Fruit fly (Drosophila melanogaster): ENCODE data around the gene YL-1.

Gene YL-1

DNA sequence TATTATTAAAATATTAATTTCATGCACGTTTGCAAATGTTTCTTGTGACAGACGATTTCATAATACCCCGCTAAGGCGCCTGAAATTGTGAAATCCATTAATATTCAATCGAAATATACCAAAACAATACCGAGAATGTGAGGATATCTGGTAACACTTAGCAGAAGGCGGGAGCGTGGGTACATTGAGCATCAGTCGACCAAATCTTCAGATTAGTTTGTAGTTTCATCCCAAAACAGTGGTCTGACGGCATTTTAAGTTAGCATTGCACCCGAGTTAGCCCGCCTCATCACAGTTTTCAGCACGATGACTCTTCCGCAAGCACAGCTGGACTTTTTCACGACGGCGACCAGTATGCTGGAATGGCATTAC, 34.4 kb downstream of the YL-1 start, which contains the start of gene Nup154:
Gene Nup154, plus strand, starts transcription at position 147 of the 372 bp plus-strand sequence.
- TF ChIP-seq cnc (optimal IDR thresholded peaks at IDR 0.05) = no peak
- TF ChIP-seq pad (GFP tag; optimal IDR thresholded peaks at IDR 0.05) = no peak
- TF ChIP-seq Clk (GFP tag; optimal IDR thresholded peaks at IDR 0.05) = no peak
- no peak for TF ChIP-seq kay (GFP tag; ENCODE audit: borderline replicate concordance)
- TF ChIP-seq CG12768 (GFP tag; optimal IDR thresholded peaks at IDR 0.05) = no peak
- TF ChIP-seq tj (GFP tag; optimal IDR thresholded peaks at IDR 0.05) = no peak
- no peak for TF ChIP-seq Crg-1 (GFP tag; optimal IDR thresholded peaks at IDR 0.05)
- no peak for TF ChIP-seq CG5204 (GFP tag; optimal IDR thresholded peaks at IDR 0.05)
- TF ChIP-seq ovo (GFP tag; optimal IDR thresholded peaks at IDR 0.05) = no peak
- TF ChIP-seq Mnt (GFP tag; optimal IDR thresholded peaks at IDR 0.05) = no peak

DNA sequence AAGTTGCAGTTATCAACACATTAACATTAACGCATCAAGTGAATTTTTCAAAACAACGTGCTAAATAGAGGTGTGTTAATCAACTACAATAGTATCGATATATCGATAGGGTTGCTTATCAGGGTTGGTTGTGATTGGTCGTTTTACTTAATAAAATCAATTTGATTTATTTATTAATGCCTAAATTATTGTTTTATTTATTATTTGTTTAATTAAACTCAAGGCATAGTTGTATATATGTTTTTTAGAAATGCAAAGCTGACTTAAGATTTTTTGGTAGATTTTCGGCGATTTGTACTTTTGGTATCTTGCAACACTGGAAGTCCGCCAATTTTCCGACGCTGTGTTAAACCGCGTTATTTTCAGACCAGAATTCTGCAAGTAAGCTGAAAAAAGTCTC, 40.8 kb downstream of the YL-1 start, which contains the start of the genes Art8 and dUTPase:
Gene Art8, minus strand, starts transcription at position 88 of the 400 bp plus-strand sequence.
Gene dUTPase, plus strand, starts transcription at position 314 of the 400 bp plus-strand sequence.
- TF ChIP-seq Clk (GFP tag; optimal IDR thresholded peaks at IDR 0.05) (peak; percentile 34), tj (GFP tag; optimal IDR thresholded peaks at IDR 0.05) (peak; percentile 66), CG1620 (GFP tag; optimal IDR thresholded peaks at IDR 0.05) (peak; percentile 51), Hr96 (GFP tag; optimal IDR thresholded peaks at IDR 0.05) (no peak), kay (GFP tag; ENCODE audit: borderline replicate concordance) (no peak), ovo (GFP tag; optimal IDR thresholded peaks at IDR 0.05) (peak; percentile 39), CG11617 (GFP tag; optimal IDR thresholded peaks at IDR 0.05) (peak; percentile 69), CG7101 (tag; optimal IDR thresholded peaks at IDR 0.05) (peak; percentile 81), CG33017 (tag; optimal IDR thresholded peaks at IDR 0.05) (peak; percentile 68), Mnt (GFP tag; optimal IDR thresholded peaks at IDR 0.05) (peak; percentile 84), pad (GFP tag; optimal IDR thresholded peaks at IDR 0.05) (peak; percentile 42), CG14711 (tag; optimal IDR thresholded peaks at IDR 0.05) (peak; percentile 91), bab1 (GFP tag; optimal IDR thresholded peaks at IDR 0.05) (peak; percentile 86), cic (GFP tag; optimal IDR thresholded peaks at IDR 0.05) (no peak), Crg-1 (GFP tag; optimal IDR thresholded peaks at IDR 0.05) (peak; percentile 61), CG12768 (GFP tag; optimal IDR thresholded peaks at IDR 0.05) (peak; percentile 15), cnc (optimal IDR thresholded peaks at IDR 0.05) (no peak), CG5204 (GFP tag; optimal IDR thresholded peaks at IDR 0.05) (no peak), CG7045 (GFP tag; optimal IDR thresholded peaks at IDR 0.05) (peak; percentile 52), toe (GFP tag; optimal IDR thresholded peaks at IDR 0.05) (peak; percentile 64)

DNA sequence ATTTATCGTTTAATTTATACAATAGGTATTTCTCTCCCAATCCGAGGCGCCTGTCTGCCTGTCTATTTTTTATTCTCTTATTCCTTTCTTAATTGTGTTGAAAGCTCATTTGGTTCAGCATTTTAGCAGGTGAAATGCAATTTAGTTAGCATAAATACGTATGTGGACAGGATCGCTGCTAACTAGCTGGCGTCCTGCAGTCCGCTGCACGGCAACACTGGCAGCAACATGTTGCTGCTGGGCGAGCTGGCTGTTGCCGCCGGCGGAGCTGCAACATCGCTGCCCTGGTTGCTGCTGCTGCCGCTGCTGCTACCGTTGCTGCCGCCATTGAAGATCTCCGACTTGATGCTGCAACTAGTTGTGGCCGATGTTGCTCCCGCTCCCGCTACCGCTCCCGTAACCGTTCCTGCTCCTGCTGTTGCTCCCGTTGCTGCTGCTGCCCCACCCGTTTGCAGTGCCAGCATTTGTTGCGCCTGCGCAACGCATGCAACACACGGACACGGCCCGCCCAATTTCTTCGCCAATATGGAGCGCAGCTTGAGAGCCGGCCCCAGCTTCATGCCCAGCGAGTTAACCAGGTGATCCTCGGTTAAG, 43.9 kb downstream of the YL-1 start:
- no peak for TF ChIP-seq toe (GFP tag; optimal IDR thresholded peaks at IDR 0.05)
- TF ChIP-seq ovo (GFP tag; optimal IDR thresholded peaks at IDR 0.05) = no peak
- no peak for TF ChIP-seq Crg-1 (GFP tag; optimal IDR thresholded peaks at IDR 0.05)
- TF ChIP-seq CG5204 (GFP tag; optimal IDR thresholded peaks at IDR 0.05) = no peak
- no peak for TF ChIP-seq kay (GFP tag; ENCODE audit: borderline replicate concordance)

dm6 chr2L:11014671-11015070, 44.4 kb downstream of the YL-1 start:
- no peak for TF ChIP-seq CG7045 (GFP tag; optimal IDR thresholded peaks at IDR 0.05)
- no peak for TF ChIP-seq cic (GFP tag; optimal IDR thresholded peaks at IDR 0.05)
- TF ChIP-seq ovo (GFP tag; optimal IDR thresholded peaks at IDR 0.05) = no peak
- no peak for TF ChIP-seq Clk (GFP tag; optimal IDR thresholded peaks at IDR 0.05)

DNA sequence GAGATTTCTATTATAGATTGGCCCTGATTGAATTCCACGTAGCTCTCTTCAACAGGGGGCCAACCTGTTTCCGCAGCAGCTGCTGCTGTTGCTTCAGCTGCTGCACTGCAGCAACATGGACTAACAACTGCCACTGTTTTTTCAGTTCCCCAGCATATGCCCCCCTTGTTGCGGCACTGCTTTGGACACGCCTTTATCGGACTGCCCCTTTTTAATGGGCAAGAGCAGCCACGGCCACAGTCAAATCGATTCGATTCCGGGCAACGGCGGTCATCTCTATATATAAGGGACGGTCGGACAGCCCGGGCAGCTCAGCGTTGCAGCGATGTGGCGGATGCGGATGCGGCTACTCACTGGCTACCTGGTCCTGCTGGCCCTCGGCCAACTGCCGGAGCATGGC, 45.1 kb downstream of the YL-1 start, which contains the start of gene Acp32CD:
Gene Acp32CD, plus strand, starts transcription at position 301 of the 400 bp plus-strand sequence.
- TF ChIP-seq CG1620 (GFP tag; optimal IDR thresholded peaks at IDR 0.05) (no peak), cic (GFP tag; optimal IDR thresholded peaks at IDR 0.05) (no peak), pad (GFP tag; optimal IDR thresholded peaks at IDR 0.05) (no peak)

dm6 chr2L:11016695-11017094, 46.5 kb downstream of the YL-1 start, which contains the start of gene CG14913:
Gene CG14913, plus strand, starts transcription at chr2L:11016995.
- TF ChIP-seq CG7045 (GFP tag; optimal IDR thresholded peaks at IDR 0.05) (no peak), CG7101 (tag; optimal IDR thresholded peaks at IDR 0.05) (no peak), CG11617 (GFP tag; optimal IDR thresholded peaks at IDR 0.05) (no peak), CG1620 (GFP tag; optimal IDR thresholded peaks at IDR 0.05) (no peak)

- TF ChIP-seq tj (GFP tag; optimal IDR thresholded peaks at IDR 0.05) (no peak), Hr96 (GFP tag; optimal IDR thresholded peaks at IDR 0.05) (no peak), kay (GFP tag; ENCODE audit: borderline replicate concordance) (no peak), CG14711 (tag; optimal IDR thresholded peaks at IDR 0.05) (no peak), Crg-1 (GFP tag; optimal IDR thresholded peaks at IDR 0.05) (no peak), CG5204 (GFP tag; optimal IDR thresholded peaks at IDR 0.05) (no peak)
These were observed 51.4 kb downstream of the YL-1 start for dm6 chr2L:11021606-11022005.
